Fruit fly (Drosophila melanogaster) Kc167 (cell line): ENCODE data around the gene CG1607.

Experiments used
- Myc ChIP-seq: fragments of >200 bp; optimal IDR thresholded peaks from 2 replicates; lab custom pipeline; 2017; ENCODE audit warnings: missing external identifiers
- Sin3A ChIP-seq: fragments of >200 bp; optimal IDR thresholded peaks from 2 replicates; lab custom pipeline; 2018; ENCODE audit warnings: missing external identifiers
- h ChIP-seq: fragments of >200 bp; optimal IDR thresholded peaks from 3 replicates; lab custom pipeline; 2018; ENCODE audit warnings: missing external identifiers
- insv ChIP-seq: fragments of >200 bp; optimal IDR thresholded peaks from 3 replicates; lab custom pipeline; 2018; ENCODE audit warnings: missing external identifiers
- psq ChIP-seq: fragments of >200 bp; optimal IDR thresholded peaks from 2 replicates; lab custom pipeline; 2017; ENCODE audit warnings: missing external identifiers
- ttk ChIP-seq: sonication (Bioruptor generic); optimal IDR thresholded peaks from 2 replicates; lab custom pipeline; 2017; ENCODE audit warnings: missing external identifiers

Gene CG1607

DNA sequence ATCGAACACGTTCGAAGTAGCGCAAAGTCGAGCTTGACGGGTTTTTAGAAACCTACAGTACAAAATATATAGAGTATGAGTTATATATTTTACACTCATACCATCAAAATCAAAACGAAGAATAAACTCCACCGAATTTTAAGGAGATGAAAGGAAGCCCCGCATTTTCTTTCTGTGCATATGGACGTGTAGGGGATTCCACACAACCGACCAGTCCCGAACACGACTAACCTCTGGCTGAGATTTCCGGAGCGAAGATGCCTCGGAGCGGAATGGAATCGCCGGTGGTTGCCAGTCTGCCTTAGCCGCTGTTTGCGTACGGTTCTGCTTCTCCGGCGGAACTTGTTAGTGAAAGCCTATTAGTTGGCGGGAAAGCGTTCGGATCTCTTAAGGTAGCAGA, 2.2 kb downstream of the CG1607 start:
- TF ChIP-seq psq (lab: Kevin White, UChicago): no peak
- no peak for TF ChIP-seq insv (lab: Kevin White, UChicago)
- TF ChIP-seq ttk (lab: Kevin White, UChicago): no peak
- TF ChIP-seq Myc: no peak
- TF ChIP-seq Sin3A (lab: Kevin White, UChicago): no peak
- no peak for TF ChIP-seq h

DNA sequence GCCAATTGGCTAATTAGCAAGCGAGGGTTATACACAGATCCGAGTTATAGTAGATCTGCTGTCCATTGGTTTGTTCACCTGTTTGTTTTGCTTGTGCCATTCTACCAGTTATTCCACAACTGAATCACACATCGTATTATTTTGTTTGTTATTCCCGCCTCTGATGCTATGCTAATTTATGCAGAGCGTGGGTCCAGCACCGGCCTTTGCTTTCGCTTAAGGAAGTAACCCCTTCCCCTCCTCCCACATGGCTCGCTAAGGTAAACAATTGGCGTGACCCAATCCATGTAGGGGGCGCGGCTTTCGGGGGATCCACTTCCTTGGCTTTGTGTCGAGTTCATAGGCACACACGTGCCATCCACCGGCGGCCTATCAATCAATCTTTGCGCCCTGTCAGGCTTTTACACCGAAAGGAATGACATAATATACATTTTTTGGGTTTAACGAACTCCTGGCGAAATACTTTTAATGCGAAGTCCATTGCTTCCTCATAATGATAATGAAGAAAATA, 4.0 kb downstream of the CG1607 start:
- TF ChIP-seq insv (lab: Kevin White, UChicago) (no peak), h (no peak), psq (lab: Kevin White, UChicago) (no peak), Sin3A (lab: Kevin White, UChicago) (no peak), Myc (no peak), ttk (lab: Kevin White, UChicago) (no peak)

DNA sequence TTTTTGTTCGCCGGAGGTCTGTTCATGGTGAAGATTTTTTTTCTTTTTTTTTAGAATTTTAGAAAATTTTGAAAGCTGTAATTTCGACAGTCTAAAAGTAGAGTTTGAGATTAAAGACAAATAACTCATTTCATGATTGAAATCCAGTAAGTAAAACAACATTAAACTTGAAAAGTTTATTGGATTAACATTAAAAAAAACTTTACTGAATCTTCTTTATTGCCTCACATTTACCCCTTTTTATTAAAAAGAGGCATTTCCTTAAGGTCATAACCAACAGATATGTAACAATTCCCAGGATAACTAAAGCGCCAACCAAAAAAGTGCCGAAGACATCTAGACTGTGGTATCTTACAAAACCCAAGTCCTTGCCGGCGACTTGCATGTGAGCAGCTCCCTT, 11.5 kb downstream of the CG1607 start, which contains the start of gene CG31204:
CG31204 (minus strand) TSS at position 101 of the 400 bp plus-strand sequence.
- TF ChIP-seq ttk (lab: Kevin White, UChicago): no peak
- no peak for TF ChIP-seq psq (lab: Kevin White, UChicago)
- no peak for TF ChIP-seq Myc
- no peak for TF ChIP-seq h
- no peak for TF ChIP-seq Sin3A (lab: Kevin White, UChicago)
- TF ChIP-seq insv (lab: Kevin White, UChicago): no peak

DNA sequence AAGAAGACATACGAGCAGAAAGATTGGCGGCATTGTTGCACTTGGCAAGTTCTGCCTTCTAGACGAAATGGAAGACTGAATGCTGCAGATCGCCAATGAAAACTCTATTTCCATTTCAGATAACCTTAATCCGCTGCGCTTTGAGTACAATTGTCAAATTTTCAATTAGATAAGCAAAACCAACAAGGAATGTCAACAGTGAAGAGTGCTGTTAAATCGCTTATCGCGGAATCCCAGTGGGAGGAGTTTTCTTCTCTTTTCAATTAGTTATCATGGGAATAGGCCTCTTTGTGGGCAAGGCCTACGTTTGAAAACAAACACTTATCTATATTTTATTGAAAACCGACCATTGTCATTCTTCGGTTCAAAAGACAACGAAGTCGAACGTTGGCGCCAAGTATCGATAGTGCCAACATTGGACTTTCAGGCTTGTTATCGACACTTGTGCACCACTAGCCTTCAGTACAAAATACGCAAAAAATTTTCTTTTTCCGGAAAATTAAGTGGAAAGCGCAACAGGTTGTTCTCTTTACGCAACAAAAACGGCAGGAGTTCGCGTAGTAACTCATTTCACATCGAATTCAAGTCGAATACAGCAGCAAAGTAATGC, 13.4 kb downstream of the CG1607 start, which contains the start of the genes Ugt35D1 and Gcn2:
Ugt35D1 (minus strand) TSS at position 83 of the 610 bp plus-strand sequence.
Gcn2 (plus strand) TSS at position 439 of the 610 bp plus-strand sequence.
- TF ChIP-seq ttk (lab: Kevin White, UChicago) (no peak), psq (lab: Kevin White, UChicago) (no peak), Sin3A (lab: Kevin White, UChicago) (no peak), Myc (no peak), h (no peak), insv (lab: Kevin White, UChicago) (no peak)

DNA sequence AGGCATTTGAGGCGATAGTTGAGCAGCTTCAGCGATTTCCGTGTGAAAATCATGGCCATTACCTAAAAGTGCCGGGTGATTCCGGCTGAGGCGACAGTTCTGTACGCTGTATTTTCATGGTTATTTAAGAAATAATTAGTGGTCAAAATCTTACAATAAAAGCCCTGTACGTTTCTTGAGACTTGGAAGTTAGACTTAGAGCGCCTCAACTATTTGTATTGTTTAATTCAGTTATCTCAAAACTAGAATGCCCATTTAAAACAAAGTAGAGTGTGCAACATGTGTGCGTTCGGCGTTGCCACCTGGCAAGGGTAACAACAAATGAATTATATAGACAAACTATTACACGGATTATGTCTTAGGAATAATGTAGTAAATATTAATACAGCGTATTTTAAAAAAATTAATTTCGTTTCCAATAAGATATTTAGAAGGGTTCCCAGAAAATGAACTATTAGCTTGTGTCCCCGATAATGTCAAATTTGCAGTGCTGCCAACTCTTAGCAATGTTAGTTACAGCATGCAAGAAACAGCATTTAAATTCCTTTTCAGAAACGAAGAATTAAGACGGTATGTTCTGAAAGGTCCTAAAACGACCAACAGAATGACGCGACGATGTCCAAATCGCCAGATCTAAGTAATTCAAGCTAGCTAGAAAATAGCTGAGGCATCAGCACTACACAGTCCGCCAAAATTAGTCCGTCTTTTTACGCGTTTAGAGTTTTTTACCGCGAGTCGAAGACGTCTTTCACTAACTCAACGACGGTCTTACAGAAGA, 22.8 kb downstream of the CG1607 start, which contains the start of gene Gprk2:
Gprk2 (plus strand) TSS at position 747 of the 778 bp plus-strand sequence.
- TF ChIP-seq Sin3A (lab: Kevin White, UChicago): no peak
- no peak for TF ChIP-seq psq (lab: Kevin White, UChicago)
- TF ChIP-seq h: no peak
- TF ChIP-seq Myc: no peak
- TF ChIP-seq ttk (lab: Kevin White, UChicago): no peak
- TF ChIP-seq insv (lab: Kevin White, UChicago): no peak

DNA sequence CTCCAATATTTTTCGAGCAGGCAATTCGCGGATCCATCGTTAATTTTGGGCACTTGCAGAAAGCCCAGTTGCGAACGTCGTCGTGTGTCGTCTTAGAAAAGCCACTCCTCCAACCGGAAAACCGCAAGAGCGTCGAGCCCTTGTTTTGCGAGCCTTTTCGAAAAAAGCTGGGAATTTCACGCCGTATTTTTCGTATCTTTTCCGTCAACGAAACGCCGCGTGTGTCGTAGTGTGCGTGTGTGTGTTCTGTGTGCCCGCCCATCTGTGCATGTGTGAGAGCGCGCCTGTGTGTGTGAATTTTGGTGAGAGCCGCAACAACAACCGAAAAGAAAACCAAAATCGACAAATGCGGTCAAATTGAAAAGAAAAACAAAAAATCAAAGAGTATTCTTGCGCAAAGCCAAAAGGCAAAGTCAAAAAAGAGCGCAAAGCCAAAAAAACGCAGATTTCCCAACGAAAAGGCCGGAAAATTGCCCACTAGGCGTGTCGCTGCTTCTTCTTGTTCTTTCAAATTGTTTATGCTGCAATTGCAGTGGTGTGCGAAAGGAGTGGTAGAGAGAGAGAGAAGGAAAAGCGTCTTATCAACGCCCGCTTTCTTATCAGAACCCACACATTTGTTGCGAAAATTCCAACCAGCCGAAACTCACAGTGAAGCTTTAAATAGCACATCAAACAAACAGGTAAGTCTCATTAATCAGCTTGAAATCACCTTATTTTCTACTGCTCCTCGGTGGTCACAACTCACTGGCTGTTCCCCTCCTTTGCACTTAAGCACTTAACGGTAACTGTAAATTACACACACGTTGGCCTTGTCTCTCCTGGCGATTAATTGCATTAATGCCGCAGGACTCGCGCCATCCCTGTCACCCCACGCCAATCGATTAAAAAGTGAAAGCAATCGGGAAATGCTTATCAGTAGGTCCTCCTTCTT, 23.6 kb downstream of the CG1607 start, which contains the start of gene PNPase:
PNPase (minus strand) TSS at position 176 of the 931 bp plus-strand sequence.
- TF ChIP-seq h (no peak), insv (lab: Kevin White, UChicago) (no peak), Myc (no peak), ttk (lab: Kevin White, UChicago) (no peak), psq (lab: Kevin White, UChicago) (no peak), Sin3A (lab: Kevin White, UChicago) (no peak)

DNA sequence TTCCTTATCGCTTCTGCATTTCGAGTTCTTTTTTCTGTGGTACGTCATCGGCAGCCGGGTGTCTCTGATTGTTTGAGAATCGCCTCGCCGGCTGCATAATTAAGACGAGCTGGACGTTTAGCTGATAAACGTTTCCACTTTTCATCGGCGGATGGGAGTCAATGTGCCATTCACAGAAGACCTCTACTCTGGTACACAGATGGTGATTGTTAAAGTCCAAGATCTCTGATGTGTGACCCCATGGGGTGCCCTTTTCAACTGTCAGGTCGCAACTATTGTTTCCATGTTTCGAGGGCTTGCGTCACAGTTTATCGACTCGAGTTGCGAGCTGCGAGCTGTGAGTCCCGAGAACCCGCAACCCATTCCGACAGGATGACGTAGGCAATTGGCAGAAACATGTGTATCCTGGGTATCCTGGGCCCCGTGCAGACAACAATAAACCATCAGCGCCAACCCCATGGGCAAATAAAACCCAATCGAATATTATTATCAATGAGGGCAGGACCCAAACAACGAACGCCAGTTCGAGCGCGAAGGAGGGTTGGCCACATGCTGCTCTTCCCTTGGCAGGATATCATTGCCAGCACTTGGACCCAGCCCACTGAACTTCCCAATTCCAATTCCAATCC, 25.2 kb downstream of the CG1607 start:
- TF ChIP-seq Myc (no peak), h (no peak), Sin3A (lab: Kevin White, UChicago) (no peak), psq (lab: Kevin White, UChicago) (no peak), insv (lab: Kevin White, UChicago) (no peak), ttk (lab: Kevin White, UChicago) (no peak)

DNA sequence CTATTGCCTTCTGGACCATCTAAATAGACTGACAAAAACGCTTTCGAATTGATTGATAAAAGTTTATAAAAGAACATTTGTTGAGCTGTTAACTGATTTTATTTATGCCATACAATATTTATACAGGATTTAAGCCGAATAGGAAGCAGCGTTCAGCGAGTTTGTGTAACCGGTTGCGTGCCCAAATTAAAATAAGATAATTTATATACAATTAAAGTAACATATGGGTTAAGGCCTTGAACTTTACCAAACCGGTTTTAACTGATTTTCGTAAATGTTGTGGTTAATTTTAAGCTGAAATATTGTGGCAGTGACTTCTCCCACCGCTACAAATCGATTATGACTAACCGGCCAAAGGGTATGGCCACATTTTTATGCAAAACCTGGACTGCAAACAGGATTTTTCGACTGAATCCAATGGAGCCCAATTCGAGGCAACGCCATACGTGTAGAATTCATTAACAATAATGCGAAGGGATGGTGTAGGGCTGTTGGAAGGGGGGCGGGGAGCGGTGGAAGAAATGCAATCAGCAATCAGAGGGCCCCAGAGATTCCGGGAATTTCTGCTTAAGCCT, 27.8 kb downstream of the CG1607 start:
- no peak for TF ChIP-seq psq (lab: Kevin White, UChicago)
- no peak for TF ChIP-seq ttk (lab: Kevin White, UChicago)
- TF ChIP-seq Myc: no peak
- no peak for TF ChIP-seq h
- TF ChIP-seq insv (lab: Kevin White, UChicago): no peak
- TF ChIP-seq Sin3A (lab: Kevin White, UChicago): no peak

DNA sequence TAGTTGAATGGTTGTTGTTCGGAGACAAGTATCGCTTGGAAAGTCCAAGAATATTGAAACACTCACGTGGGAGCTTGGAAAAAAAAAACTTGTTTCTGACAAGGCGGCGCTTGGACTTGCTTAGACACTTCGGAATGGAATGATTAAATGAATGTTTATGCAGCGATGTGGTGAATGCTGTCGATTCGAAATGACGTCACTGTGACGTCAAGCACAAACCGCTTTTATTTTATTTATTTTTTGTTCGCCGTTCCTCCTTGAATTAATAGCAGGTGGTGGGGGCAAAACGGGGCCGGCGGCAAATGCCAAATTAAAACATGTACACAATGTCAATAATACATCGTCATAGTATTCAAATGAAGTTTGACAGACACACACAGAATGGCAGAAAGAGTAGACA, 37.6 kb downstream of the CG1607 start:
- TF ChIP-seq Myc: no peak
- no peak for TF ChIP-seq h
- TF ChIP-seq insv (lab: Kevin White, UChicago): no peak
- TF ChIP-seq psq (lab: Kevin White, UChicago): no peak
- no peak for TF ChIP-seq ttk (lab: Kevin White, UChicago)
- TF ChIP-seq Sin3A (lab: Kevin White, UChicago): no peak

DNA sequence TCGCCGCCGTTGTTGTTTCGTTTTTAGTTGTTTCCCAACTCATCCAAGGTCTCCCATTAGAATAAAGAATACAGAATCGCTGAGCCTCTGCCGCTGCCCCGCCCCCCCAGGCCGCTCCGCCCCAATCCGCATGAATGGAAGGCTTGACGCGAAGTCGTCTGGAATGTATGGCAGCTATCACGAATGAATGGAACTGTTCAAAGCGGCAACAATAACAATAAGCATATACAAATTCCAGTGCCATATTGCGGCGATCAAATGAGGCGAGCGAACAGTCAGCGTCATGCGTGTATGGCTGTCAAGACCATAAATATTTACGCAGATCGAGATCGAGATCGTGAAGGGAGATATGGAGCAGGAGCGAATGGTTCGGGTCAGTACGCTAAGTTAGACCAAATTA, 38.8 kb downstream of the CG1607 start:
- TF ChIP-seq ttk (lab: Kevin White, UChicago): no peak
- TF ChIP-seq psq (lab: Kevin White, UChicago): no peak
- TF ChIP-seq Myc: no peak
- no peak for TF ChIP-seq insv (lab: Kevin White, UChicago)
- TF ChIP-seq Sin3A (lab: Kevin White, UChicago): no peak
- TF ChIP-seq h: no peak
